Fruit fly (Drosophila melanogaster) S2 (cell line): Measurements from ENCODE around the gene myd.

Experiments used
- CG8478 ChIP-seq: fragments of >200 bp; optimal IDR thresholded peaks from 2 replicates; lab custom pipeline; 2018
- CTCF ChIP-seq, 2 experiments: fragments of >200 bp; optimal IDR thresholded peaks; 2 replicates each; lab custom pipeline; 2018

DNA sequence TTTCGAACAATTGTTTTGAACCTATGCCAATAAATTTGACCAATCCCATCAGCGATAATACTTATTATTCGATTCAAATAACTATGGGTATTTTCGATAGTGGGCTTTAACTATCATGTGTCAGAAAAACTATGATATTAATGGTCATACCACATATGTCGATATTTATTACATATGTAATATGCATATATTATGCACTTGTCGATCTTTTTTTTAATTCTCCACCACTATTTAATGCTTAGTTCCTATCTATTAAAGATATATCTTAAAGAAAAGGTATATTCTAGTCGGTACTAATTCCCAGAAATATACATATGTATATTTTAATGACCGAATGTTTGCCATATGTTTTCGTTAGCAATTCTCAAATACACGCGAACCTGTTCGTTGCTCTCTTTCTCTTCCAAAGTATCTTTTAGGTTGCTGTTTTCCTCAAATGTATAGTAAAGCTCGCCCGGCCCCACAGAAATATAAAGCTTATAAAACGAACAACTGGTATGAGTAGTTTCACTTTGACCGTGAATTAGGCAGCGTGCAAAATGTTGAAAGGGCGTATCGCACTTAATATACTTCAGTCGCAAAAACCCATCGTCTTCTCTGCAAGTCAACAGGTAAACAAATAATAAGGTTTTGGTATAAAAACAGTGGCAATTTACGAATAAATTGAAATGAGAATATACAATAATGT, 48.2 kb upstream of the myd start, which contains the start of gene Cyp12a5:
- TF ChIP-seq CG8478 (lab: Kevin White, UChicago) = no peak
- TF ChIP-seq CTCF (optimal IDR thresholded peaks at IDR 0.05; lab: Kevin White, UChicago) = no peak
